Fruit fly (Drosophila melanogaster): ENCODE measurements around the gene Syt12.

- TF ChIP-seq Jra (GFP tag; optimal IDR thresholded peaks at IDR 0.05): no peak
- no peak for TF ChIP-seq Myc (optimal IDR thresholded peaks at IDR 0.05)
- no peak for TF ChIP-seq Dfd (GFP tag; optimal IDR thresholded peaks at IDR 0.05)
- TF ChIP-seq tai (GFP tag; optimal IDR thresholded peaks at IDR 0.05): no peak
- no peak for TF ChIP-seq Rel (GFP tag; optimal IDR thresholded peaks at IDR 0.05)
- TF ChIP-seq Rel (tag; optimal IDR thresholded peaks at IDR 0.05): no peak
- no peak for TF ChIP-seq dmrt93B (GFP tag; optimal IDR thresholded peaks at IDR 0.05)
- TF ChIP-seq Hr78 (GFP tag; optimal IDR thresholded peaks at IDR 0.05): no peak
Observed at dm6 chrX:13374979-13375378, 15.9 kb downstream of the Syt12 start.

All from whole organism, wandering third instar larva.